Worm (Caenorhabditis elegans) whole organism, late embryonic: ENCODE results near the gene stc-1.

ENCODE experiments used
- Y22D7AL.16 ChIP-seq: sonication (generic microtip); optimal IDR thresholded peaks from 2 replicates; lab custom pipeline; 2016; ENCODE audit warnings: missing genetic modification characterization, missing compliant biosample characterization
- ama-1 ChIP-seq: fragments of 150-350 bp; optimal IDR thresholded peaks from 2 replicates; lab custom pipeline; 2014
- ceh-6 ChIP-seq: fragments of 200-800 bp; sonication (Bioruptor generic); optimal IDR thresholded peaks from 2 replicates; lab custom pipeline; 2018; ENCODE audit warnings: mild to moderate bottlenecking, missing genetic modification characterization, missing compliant biosample characterization
- elt-4 ChIP-seq: sonication (generic microtip); optimal IDR thresholded peaks from 2 replicates; lab custom pipeline; 2016; ENCODE audit warnings: missing genetic modification characterization, missing compliant biosample characterization
- nhr-11 ChIP-seq: fragments of 150-350 bp; optimal IDR thresholded peaks from 2 replicates; lab custom pipeline; 2014; ENCODE audit warnings: missing biosample characterization, missing genetic modification characterization
- pag-3 ChIP-seq: sonication (generic microtip); optimal IDR thresholded peaks from 2 replicates; lab custom pipeline; 2016; ENCODE audit warnings: missing compliant biosample characterization, missing genetic modification characterization, borderline replicate concordance
- pax-1 ChIP-seq: fragments of 150-350 bp; optimal IDR thresholded peaks from 2 replicates; lab custom pipeline; 2014; ENCODE audit warnings: missing biosample characterization, missing genetic modification characterization
- pha-4 ChIP-seq: fragments of 150-350 bp; optimal IDR thresholded peaks from 2 replicates; lab custom pipeline; 2018; ENCODE audit warnings: missing biosample characterization, missing genetic modification reagents, missing genetic modification characterization
- tbx-2 ChIP-seq: sonication (generic microtip); optimal IDR thresholded peaks from 2 replicates; lab custom pipeline; 2016; ENCODE audit warnings: missing genetic modification characterization, missing compliant biosample characterization
- unc-55 ChIP-seq: sonication (generic microtip); optimal IDR thresholded peaks from 2 replicates; lab custom pipeline; 2017; ENCODE audit warnings: missing biosample characterization, missing genetic modification reagents, missing genetic modification characterization

- TF ChIP-seq unc-55 (GFP tag; lab: Kevin White, UChicago) (no peak), elt-4 (tag; lab: Kevin White, UChicago) (no peak), Y22D7AL.16 (no peak), nhr-11 (tag; lab: Kevin White, UChicago) (no peak), pag-3 (tag; lab: Kevin White, UChicago) (no peak), ceh-6 (GFP tag; lab: Kevin White, UChicago) (no peak), ama-1 (lab: Kevin White, UChicago) (no peak), pha-4 (tag; lab: Kevin White, UChicago) (no peak), tbx-2 (tag; lab: Kevin White, UChicago) (no peak), pax-1 (tag; lab: Kevin White, UChicago) (no peak)
These were observed 40.7 kb downstream of the stc-1 start, which contains the start of the genes prp-9 and mrps-18B for ce11 chrII:8525133-8525736.
